Fruit fly (Drosophila melanogaster) whole organism, pupa: ENCODE results near the gene CG32564.
A peak's percentile ranks its signal among the peaks of the same experiment; 100 is the strongest.

Experiments
- CG10348 ChIP-seq: fragments of 200-800 bp; sonication (Bioruptor generic); IDR thresholded peaks from 2 replicates; pipeline ENCODE4 v1.3.6; 2022; ENCODE audit warnings: missing biosample characterization, missing genetic modification characterization
- CG12605 ChIP-seq: fragments of 200-800 bp; sonication (Bioruptor generic); IDR thresholded peaks from 2 replicates; pipeline ENCODE4 v1.3.6; 2022; ENCODE audit warnings: missing biosample characterization, missing genetic modification characterization
- CG13204 ChIP-seq: fragments of 200-800 bp; sonication (Bioruptor generic); optimal IDR thresholded peaks from 2 replicates; lab custom pipeline; 2018; ENCODE audit warnings: missing biosample characterization, mild to moderate bottlenecking, missing genetic modification characterization, moderate library complexity
- CG14655 ChIP-seq: fragments of 200-800 bp; sonication (Bioruptor generic); optimal IDR thresholded peaks from 3 replicates; lab custom pipeline; 2017; ENCODE audit warnings: mild to moderate bottlenecking, missing biosample characterization, missing genetic modification reagents, missing genetic modification characterization
- CG15710 ChIP-seq: fragments of 200-800 bp; sonication (Bioruptor generic); optimal IDR thresholded peaks from 2 replicates; lab custom pipeline; 2018; ENCODE audit warnings: missing biosample characterization, mild to moderate bottlenecking, missing genetic modification characterization, moderate library complexity
- CG17806 ChIP-seq: fragments of 200-800 bp; sonication (Bioruptor generic); optimal IDR thresholded peaks from 2 replicates; lab custom pipeline; 2018; ENCODE audit warnings: missing biosample characterization, mild to moderate bottlenecking, missing genetic modification characterization, moderate library complexity
- CG32121 ChIP-seq: fragments of 200-800 bp; sonication (Bioruptor generic); IDR thresholded peaks from 2 replicates; pipeline ENCODE4 v1.3.6; 2022; ENCODE audit warnings: missing biosample characterization, missing genetic modification characterization
- CG34367 ChIP-seq: fragments of 200-800 bp; sonication (Bioruptor generic); optimal IDR thresholded peaks from 2 replicates; lab custom pipeline; 2018; ENCODE audit warnings: missing biosample characterization, mild to moderate bottlenecking, missing genetic modification characterization
- CG4496 ChIP-seq: fragments of 200-800 bp; sonication (Bioruptor generic); IDR thresholded peaks from 3 replicates; pipeline ENCODE4 v1.3.6; 2022; ENCODE audit warnings: missing biosample characterization, missing genetic modification characterization
- CG8159 ChIP-seq: fragments of 200-800 bp; sonication (Bioruptor generic); optimal IDR thresholded peaks from 3 replicates; lab custom pipeline; 2018; ENCODE audit warnings: missing biosample characterization, mild to moderate bottlenecking, missing genetic modification characterization, moderate library complexity
- CG8301 ChIP-seq: fragments of 200-800 bp; sonication (Bioruptor generic); optimal IDR thresholded peaks from 2 replicates; lab custom pipeline; 2018; ENCODE audit warnings: missing biosample characterization, mild to moderate bottlenecking, missing genetic modification characterization
- CG9948 ChIP-seq: fragments of 200-800 bp; sonication (Bioruptor generic); optimal IDR thresholded peaks from 2 replicates; lab custom pipeline; 2018; ENCODE audit warnings: missing biosample characterization, mild to moderate bottlenecking, missing genetic modification characterization, moderate library complexity
- D1 ChIP-seq: fragments of 200-800 bp; sonication (Bioruptor generic); optimal IDR thresholded peaks from 2 replicates; lab custom pipeline; 2018; ENCODE audit warnings: missing biosample characterization, mild to moderate bottlenecking, missing genetic modification characterization, moderate library complexity
- EcR ChIP-seq: fragments of 200-800 bp; sonication (Bioruptor generic); optimal IDR thresholded peaks from 3 replicates; lab custom pipeline; 2019; ENCODE audit warnings: missing biosample characterization, missing genetic modification characterization, mild to moderate bottlenecking, moderate library complexity, missing genetic modification reagents
- Ets98B ChIP-seq: fragments of 200-800 bp; sonication (Bioruptor generic); IDR thresholded peaks from 2 replicates; pipeline ENCODE4 v1.3.6; 2022; ENCODE audit warnings: missing biosample characterization, missing genetic modification characterization
- Pif1A ChIP-seq: fragments of 200-800 bp; sonication (Bioruptor generic); optimal IDR thresholded peaks from 3 replicates; lab custom pipeline; 2016; ENCODE audit warnings: missing biosample characterization, missing genetic modification characterization
- Pif1B ChIP-seq: fragments of 200-800 bp; sonication (Bioruptor generic); optimal IDR thresholded peaks from 3 replicates; lab custom pipeline; 2016; ENCODE audit warnings: missing biosample characterization, missing genetic modification characterization
- Snoo ChIP-seq: fragments of 200-800 bp; sonication (Bioruptor generic); optimal IDR thresholded peaks from 3 replicates; lab custom pipeline; 2017; ENCODE audit warnings: missing biosample characterization, mild to moderate bottlenecking, missing genetic modification characterization, inconsistent platforms
- fd96Ca ChIP-seq: fragments of 200-800 bp; sonication (Bioruptor generic); IDR thresholded peaks from 3 replicates; pipeline ENCODE4 v1.3.6; 2022; ENCODE audit warnings: missing biosample characterization, missing genetic modification characterization
- gl ChIP-seq: fragments of 200-800 bp; sonication (Bioruptor generic); optimal IDR thresholded peaks from 2 replicates; lab custom pipeline; 2018; ENCODE audit warnings: missing biosample characterization, mild to moderate bottlenecking, missing genetic modification characterization
- rn ChIP-seq: fragments of 200-800 bp; sonication (Bioruptor generic); IDR thresholded peaks from 2 replicates; pipeline ENCODE4 v1.3.6; 2022; ENCODE audit warnings: missing biosample characterization, missing genetic modification characterization

CG32564 gene

DNA sequence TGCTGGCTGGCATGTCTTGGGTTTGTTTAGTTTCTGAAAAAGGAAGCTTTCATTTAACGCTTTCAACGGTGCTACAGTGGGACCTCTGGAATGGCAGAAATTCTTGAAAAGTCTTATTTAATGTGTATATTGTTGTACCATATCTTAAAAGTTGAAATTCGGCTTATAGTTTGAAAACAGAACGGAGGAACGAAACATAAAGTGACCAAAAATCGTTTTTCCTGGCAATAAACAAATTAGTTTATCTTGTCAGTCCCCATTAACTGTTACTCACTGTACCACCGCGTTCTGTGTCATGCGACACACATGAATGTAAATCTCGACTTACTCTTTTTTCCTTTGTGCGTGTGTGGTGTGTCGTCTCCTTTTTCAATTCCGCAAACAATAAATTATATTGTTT is 34.1 kb upstream of the CG32564 start:
- TF ChIP-seq fd96Ca, result no peak
- TF ChIP-seq CG13204 (GFP tag; lab: Kevin White, UChicago), result no peak
- no peak for TF ChIP-seq CG9948 (tag; lab: Kevin White, UChicago)
- peak; percentile 26 for TF ChIP-seq CG8159 (tag; lab: Kevin White, UChicago)
- no peak for TF ChIP-seq Pif1B (GFP tag; lab: Kevin White, UChicago)
- TF ChIP-seq CG8301, result no peak
- TF ChIP-seq gl, result no peak
- peak; percentile 11 for TF ChIP-seq CG15710 (tag; lab: Kevin White, UChicago)
- no peak for TF ChIP-seq D1 (tag; lab: Kevin White, UChicago)
- TF ChIP-seq Pif1A (GFP tag; lab: Kevin White, UChicago), result peak; percentile 17
- no peak for TF ChIP-seq Ets98B (GFP tag; lab: Robert Waterston, UW)
- TF ChIP-seq EcR (GFP tag; lab: Kevin White, UChicago), result no peak
- peak; percentile 22 for TF ChIP-seq Snoo (tag; lab: Kevin White, UChicago)
- TF ChIP-seq CG17806 (tag; lab: Kevin White, UChicago), result peak; percentile 9

DNA sequence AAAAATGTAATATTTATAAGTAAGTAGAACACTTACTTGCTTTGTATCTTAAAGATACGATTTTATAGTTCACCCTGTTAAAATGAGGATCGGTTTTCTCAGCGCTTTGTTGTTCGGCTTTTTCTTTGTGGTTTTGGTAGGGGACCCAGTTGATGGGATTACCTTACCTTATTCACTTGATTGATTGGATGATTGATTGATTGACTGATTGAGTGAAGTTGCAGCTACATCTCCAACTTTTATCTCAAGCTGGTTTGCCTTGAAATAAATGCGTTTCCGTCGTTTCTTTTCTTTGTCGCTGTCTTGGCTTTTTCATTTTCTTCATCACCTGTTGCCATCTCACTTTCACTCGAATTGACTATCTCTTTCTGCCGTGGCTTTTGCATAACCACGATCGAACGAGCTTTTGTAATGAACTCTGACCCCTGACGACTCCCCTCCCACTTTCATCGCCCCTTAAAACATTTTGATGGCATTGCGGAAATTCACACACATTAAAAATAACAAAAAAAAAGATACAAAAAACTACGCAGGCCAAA is 33.4 kb upstream of the CG32564 start:
- no peak for TF ChIP-seq CG34367 (tag; lab: Kevin White, UChicago)

DNA sequence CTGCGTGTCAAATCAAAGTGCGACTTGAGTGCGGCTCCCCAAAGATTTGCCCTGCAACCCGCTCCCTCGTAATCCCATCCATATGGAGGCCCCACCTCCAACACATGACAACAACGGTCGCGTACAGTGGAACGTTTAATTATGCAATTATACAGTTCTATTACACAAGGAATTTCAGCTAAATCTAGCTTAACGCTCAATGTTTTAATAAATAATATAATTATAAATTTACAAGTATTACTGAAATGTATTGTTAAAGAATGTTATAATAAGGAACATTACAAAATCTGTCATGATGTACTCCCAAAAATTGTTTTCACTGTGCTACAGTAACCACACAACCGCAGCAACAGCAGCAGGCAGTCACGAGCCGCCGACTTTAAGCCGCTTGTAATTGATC is 32.1 kb upstream of the CG32564 start:
- TF ChIP-seq fd96Ca (peak; percentile 35; the same call in 1 of the 3 replicates), CG10348 (no peak), CG32121 (GFP tag; lab: Robert Waterston, UW) (peak; percentile 59), Pif1A (GFP tag; lab: Kevin White, UChicago) (no peak), EcR (GFP tag; lab: Kevin White, UChicago) (no peak), CG8159 (tag; lab: Kevin White, UChicago) (no peak), CG17806 (tag; lab: Kevin White, UChicago) (no peak), CG12605 (GFP tag; lab: Robert Waterston, UW) (no peak), CG34367 (tag; lab: Kevin White, UChicago) (no peak), CG15710 (tag; lab: Kevin White, UChicago) (no peak), CG9948 (tag; lab: Kevin White, UChicago) (no peak), CG14655 (peak; percentile 37), Snoo (tag; lab: Kevin White, UChicago) (no peak), Ets98B (GFP tag; lab: Robert Waterston, UW) (peak; percentile 32; the same call in 1 of the 2 replicates), CG8301 (peak; percentile 16)

DNA sequence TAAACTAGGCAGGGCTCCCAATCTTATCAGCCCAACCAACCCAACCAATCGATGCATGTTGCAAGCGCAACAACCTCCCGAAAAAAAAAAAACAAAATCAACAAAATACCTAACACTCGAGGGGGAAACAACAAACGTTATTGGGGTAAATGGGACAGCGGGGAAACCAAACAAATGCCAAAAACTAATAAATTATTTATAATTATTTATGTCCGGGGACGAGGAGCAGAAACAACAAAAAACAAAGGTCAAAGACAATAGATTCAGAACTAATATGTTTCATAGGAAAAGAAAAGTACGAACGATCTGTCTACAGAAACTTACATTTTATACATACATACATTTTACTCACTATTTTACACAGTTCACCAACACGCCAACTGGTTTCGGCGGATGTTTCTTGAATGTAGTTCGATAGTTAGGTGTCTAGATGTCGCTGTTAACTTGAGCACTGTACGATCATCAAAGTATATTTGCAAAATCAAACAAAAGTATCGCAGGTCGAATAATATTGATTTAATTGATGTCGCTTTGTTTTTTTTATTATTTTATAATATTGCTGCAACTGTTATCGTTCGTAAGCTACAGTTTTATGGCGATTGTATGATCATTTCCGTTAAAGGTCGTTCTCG is 30.5 kb upstream of the CG32564 start:
- TF ChIP-seq CG9948 (tag; lab: Kevin White, UChicago) (no peak), Ets98B (GFP tag; lab: Robert Waterston, UW) (no peak), gl (no peak), CG8301 (no peak), CG4496 (peak; percentile 10; the same call in 1 of the 3 replicates), CG15710 (tag; lab: Kevin White, UChicago) (no peak), CG34367 (tag; lab: Kevin White, UChicago) (no peak), fd96Ca (no peak), Pif1A (GFP tag; lab: Kevin White, UChicago) (no peak), CG32121 (GFP tag; lab: Robert Waterston, UW) (no peak), D1 (tag; lab: Kevin White, UChicago) (peak; percentile 20), EcR (GFP tag; lab: Kevin White, UChicago) (peak; percentile 45)

DNA sequence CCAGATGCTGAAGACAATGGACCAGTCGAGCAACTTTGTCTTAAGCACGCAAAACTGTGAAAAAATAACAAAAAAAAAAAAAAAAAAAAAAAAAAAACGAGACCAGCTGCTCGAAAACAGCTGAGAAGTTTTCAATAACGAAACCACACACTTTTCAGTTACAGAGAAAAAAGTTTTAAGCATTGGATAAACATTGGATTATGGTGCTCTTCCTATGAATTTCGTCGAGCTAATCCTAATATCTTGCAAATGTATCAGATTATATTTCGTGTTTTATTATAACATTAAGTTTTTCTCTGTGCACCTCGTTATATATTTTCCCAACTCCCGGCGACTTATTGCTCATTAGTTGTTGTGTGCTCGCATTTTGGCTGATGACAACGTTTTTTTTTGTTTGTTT is 29.7 kb upstream of the CG32564 start:
- TF ChIP-seq Ets98B (GFP tag; lab: Robert Waterston, UW), result peak; percentile 50; the same call in 1 of the 2 replicates
- TF ChIP-seq CG34367 (tag; lab: Kevin White, UChicago), result no peak
- no peak for TF ChIP-seq rn (GFP tag; lab: Robert Waterston, UW)
- no peak for TF ChIP-seq Snoo (tag; lab: Kevin White, UChicago)
- TF ChIP-seq CG14655, result peak; percentile 14
- 0 out of 3 replicates have a peak, but pooled peaks have one; percentile 52 for TF ChIP-seq fd96Ca
- peak; percentile 51 for TF ChIP-seq Pif1A (GFP tag; lab: Kevin White, UChicago)
- TF ChIP-seq CG9948 (tag; lab: Kevin White, UChicago), result no peak
- peak; percentile 70 for TF ChIP-seq CG32121 (GFP tag; lab: Robert Waterston, UW)
- TF ChIP-seq CG4496, result peak; percentile 84
- no peak for TF ChIP-seq CG8159 (tag; lab: Kevin White, UChicago)
- peak; percentile 16; the same call in 1 of the 2 replicates for TF ChIP-seq CG12605 (GFP tag; lab: Robert Waterston, UW)
- no peak for TF ChIP-seq CG13204 (GFP tag; lab: Kevin White, UChicago)
- TF ChIP-seq D1 (tag; lab: Kevin White, UChicago), result no peak
- no peak for TF ChIP-seq EcR (GFP tag; lab: Kevin White, UChicago)
- peak; percentile 17 for TF ChIP-seq CG8301
- no peak for TF ChIP-seq CG17806 (tag; lab: Kevin White, UChicago)
- TF ChIP-seq Pif1B (GFP tag; lab: Kevin White, UChicago), result peak; percentile 34
- no peak for TF ChIP-seq gl
- TF ChIP-seq CG15710 (tag; lab: Kevin White, UChicago), result no peak
- TF ChIP-seq CG10348, result no peak
- TF ChIP-seq, all 21 proteins: peak for 9

DNA sequence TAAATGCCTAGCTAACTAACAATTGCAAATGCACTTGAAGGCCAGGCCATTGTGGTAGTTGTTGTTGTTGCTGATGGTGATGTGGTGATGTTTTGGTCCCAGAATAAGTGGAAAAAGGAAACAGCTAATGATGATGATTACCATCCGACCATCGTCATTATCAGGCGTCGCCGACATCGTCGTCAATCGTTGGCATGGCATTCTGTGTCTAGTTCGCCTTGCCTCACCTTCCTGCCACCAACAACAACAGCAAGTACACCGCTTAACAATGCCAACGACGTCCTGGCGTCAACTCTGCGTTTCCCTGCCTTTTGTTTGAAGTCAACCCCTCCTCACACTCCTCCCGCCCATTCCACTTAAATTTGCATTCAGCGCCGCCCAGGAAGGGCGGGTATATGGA is 28.6 kb upstream of the CG32564 start:
- TF ChIP-seq D1 (tag; lab: Kevin White, UChicago) (no peak), CG13204 (GFP tag; lab: Kevin White, UChicago) (no peak), Pif1A (GFP tag; lab: Kevin White, UChicago) (no peak)
